Fruit fly (Drosophila melanogaster) whole organism, embryonic: ENCODE measurements around the gene Argp.

ENCODE experiments used
- Hr39 ChIP-seq: fragments of >200 bp; optimal IDR thresholded peaks from 2 replicates; lab custom pipeline; 2017
- Sox102F ChIP-seq: fragments of 200-800 bp; sonication (Bioruptor generic); optimal IDR thresholded peaks from 2 replicates; lab custom pipeline; 2018; ENCODE audit warnings: missing biosample characterization, mild to moderate bottlenecking, missing genetic modification characterization, moderate library complexity
- fd3F ChIP-seq: fragments of 200-800 bp; sonication (Bioruptor generic); optimal IDR thresholded peaks from 2 replicates; lab custom pipeline; 2018; ENCODE audit warnings: missing biosample characterization, mild to moderate bottlenecking, missing genetic modification characterization, moderate library complexity
- grn ChIP-seq: fragments of 200-800 bp; sonication (Bioruptor generic); optimal IDR thresholded peaks from 3 replicates; lab custom pipeline; 2017; ENCODE audit warnings: missing biosample characterization, missing genetic modification characterization
- ttk ChIP-seq: fragments of 200-800 bp; sonication (Bioruptor generic); IDR thresholded peaks from 2 replicates; pipeline ENCODE4 v2.1.2; 2022; ENCODE audit warnings: missing biosample characterization, missing genetic modification characterization

dm6 chr3R:13685969-13686368, 23.8 kb downstream of the Argp start:
- no peak for TF ChIP-seq Hr39 (lab: Kevin White, UChicago)
- no peak for TF ChIP-seq fd3F (GFP tag; lab: Kevin White, UChicago)
- no peak for TF ChIP-seq grn (GFP tag; lab: Kevin White, UChicago)
- TF ChIP-seq ttk, result no peak
- no peak for TF ChIP-seq Sox102F (GFP tag; lab: Kevin White, UChicago)
